Fruit fly (Drosophila melanogaster) whole organism, prepupa: ENCODE measurements around the gene Atx2.

Experiments used
- Blimp-1 ChIP-seq: fragments of 200-800 bp; sonication (Bioruptor generic); optimal IDR thresholded peaks from 3 replicates; lab custom pipeline; 2017; ENCODE audit warnings: missing biosample characterization, missing genetic modification characterization, mild to moderate bottlenecking, moderate library complexity, missing genetic modification reagents
- CG11294 ChIP-seq: fragments of 200-800 bp; sonication (Bioruptor generic); IDR thresholded peaks from 2 replicates; pipeline ENCODE4 v1.3.6; 2022; ENCODE audit warnings: missing biosample characterization, missing genetic modification characterization
- CG11762 ChIP-seq: fragments of 200-800 bp; sonication (Bioruptor generic); optimal IDR thresholded peaks from 3 replicates; lab custom pipeline; 2016; ENCODE audit warnings: missing biosample characterization, missing genetic modification characterization; ENCODE audit not compliant: insufficient read depth
- CG15336 ChIP-seq: fragments of 200-800 bp; sonication (Bioruptor generic); IDR thresholded peaks from 2 replicates; pipeline ENCODE4 v1.3.6; 2022; ENCODE audit warnings: missing biosample characterization, missing genetic modification characterization
- CG1621 ChIP-seq: fragments of 200-800 bp; sonication (Bioruptor generic); optimal IDR thresholded peaks from 3 replicates; lab custom pipeline; 2018; ENCODE audit warnings: missing biosample characterization, mild to moderate bottlenecking, missing genetic modification characterization
- CG31627 ChIP-seq: fragments of 200-800 bp; sonication (Bioruptor generic); optimal IDR thresholded peaks from 3 replicates; lab custom pipeline; 2016; ENCODE audit warnings: missing biosample characterization, missing genetic modification characterization
- CG32006 ChIP-seq: fragments of 200-800 bp; sonication (Bioruptor generic); optimal IDR thresholded peaks from 3 replicates; lab custom pipeline; 2017; ENCODE audit warnings: missing biosample characterization, mild to moderate bottlenecking, missing genetic modification characterization
- CG34406 ChIP-seq: fragments of 200-800 bp; sonication (Bioruptor generic); optimal IDR thresholded peaks from 3 replicates; lab custom pipeline; 2016; ENCODE audit warnings: missing biosample characterization, missing genetic modification characterization
- CG4318 ChIP-seq: fragments of 200-800 bp; sonication (Bioruptor generic); optimal IDR thresholded peaks from 3 replicates; lab custom pipeline; 2017; ENCODE audit warnings: missing biosample characterization, mild to moderate bottlenecking, missing genetic modification characterization
- CG6163 ChIP-seq: fragments of 200-800 bp; sonication (Bioruptor generic); IDR thresholded peaks from 3 replicates; pipeline ENCODE4 v1.3.6; 2022; ENCODE audit warnings: missing biosample characterization, missing genetic modification characterization
- CG6276 ChIP-seq: fragments of 200-800 bp; sonication (Bioruptor generic); optimal IDR thresholded peaks from 2 replicates; lab custom pipeline; 2017; ENCODE audit warnings: missing biosample characterization, mild to moderate bottlenecking, missing genetic modification characterization
- CG6808 ChIP-seq: fragments of 200-800 bp; sonication (Bioruptor generic); optimal IDR thresholded peaks from 3 replicates; lab custom pipeline; 2017; ENCODE audit warnings: missing biosample characterization, missing genetic modification characterization, mild to moderate bottlenecking, moderate library complexity, missing genetic modification reagents
- CG6854 ChIP-seq: fragments of 200-800 bp; sonication (Bioruptor generic); optimal IDR thresholded peaks from 2 replicates; lab custom pipeline; 2017; ENCODE audit warnings: missing biosample characterization, mild to moderate bottlenecking, missing genetic modification characterization
- CG7368 ChIP-seq: fragments of 200-800 bp; sonication (Bioruptor generic); optimal IDR thresholded peaks from 3 replicates; lab custom pipeline; 2016; ENCODE audit warnings: missing biosample characterization, missing genetic modification characterization
- CG8119 ChIP-seq: fragments of 200-800 bp; sonication (Bioruptor generic); IDR thresholded peaks from 3 replicates; pipeline ENCODE4 v1.3.6; 2022; ENCODE audit warnings: missing biosample characterization, missing genetic modification characterization
- CG8319 ChIP-seq: fragments of 200-800 bp; sonication (Bioruptor generic); optimal IDR thresholded peaks from 3 replicates; lab custom pipeline; 2016; ENCODE audit warnings: missing biosample characterization, missing genetic modification characterization
- CG8632 ChIP-seq: fragments of 200-800 bp; sonication (Bioruptor generic); optimal IDR thresholded peaks from 3 replicates; lab custom pipeline; 2016; ENCODE audit warnings: missing biosample characterization, missing genetic modification characterization
- CG9139 ChIP-seq: fragments of 200-800 bp; sonication (Bioruptor generic); optimal IDR thresholded peaks from 3 replicates; lab custom pipeline; 2017; ENCODE audit warnings: missing biosample characterization, mild to moderate bottlenecking, missing genetic modification characterization
- Eip75B ChIP-seq: fragments of 200-800 bp; sonication (Bioruptor generic); optimal IDR thresholded peaks from 3 replicates; lab custom pipeline; 2016; ENCODE audit warnings: missing biosample characterization, missing genetic modification characterization
- Eip78C ChIP-seq: fragments of 200-800 bp; sonication (Bioruptor generic); peaks from one replicate; lab custom pipeline; 2016; ENCODE audit warnings: missing biosample characterization, missing genetic modification characterization
- Eip93F ChIP-seq: fragments of 200-800 bp; sonication (Bioruptor generic); optimal IDR thresholded peaks from 2 replicates; lab custom pipeline; 2016; ENCODE audit warnings: missing biosample characterization, mild to moderate bottlenecking, missing genetic modification characterization
- Ets96B ChIP-seq: fragments of 200-800 bp; optimal IDR thresholded peaks from 2 replicates; lab custom pipeline; 2019; ENCODE audit warnings: missing biosample characterization, mild to moderate bottlenecking, missing genetic modification characterization, moderate library complexity
- Hr38 ChIP-seq: sonication (Bioruptor generic); optimal IDR thresholded peaks from 2 replicates; lab custom pipeline; 2016; ENCODE audit warnings: missing biosample characterization, missing genetic modification characterization
- Hr39 ChIP-seq: fragments of 200-800 bp; sonication (Bioruptor generic); optimal IDR thresholded peaks from 2 replicates; lab custom pipeline; 2016; ENCODE audit warnings: missing biosample characterization, missing genetic modification characterization
- Hr4 ChIP-seq: fragments of 200-800 bp; sonication (Bioruptor generic); optimal IDR thresholded peaks from 3 replicates; lab custom pipeline; 2016; ENCODE audit warnings: missing biosample characterization, missing genetic modification characterization
- Lpt ChIP-seq: fragments of 200-800 bp; sonication (Bioruptor generic); optimal IDR thresholded peaks from 3 replicates; lab custom pipeline; 2016; ENCODE audit warnings: missing biosample characterization, missing genetic modification characterization
- Met ChIP-seq: fragments of 200-800 bp; sonication (Bioruptor generic); optimal IDR thresholded peaks from 3 replicates; lab custom pipeline; 2016; ENCODE audit warnings: missing biosample characterization, missing genetic modification characterization
- OdsH ChIP-seq: fragments of 200-800 bp; sonication (Bioruptor generic); optimal IDR thresholded peaks from 3 replicates; lab custom pipeline; 2016; ENCODE audit warnings: missing biosample characterization, missing genetic modification characterization
- Smox ChIP-seq: fragments of 200-800 bp; sonication (Bioruptor generic); optimal IDR thresholded peaks from 3 replicates; lab custom pipeline; 2016; ENCODE audit warnings: missing biosample characterization, missing genetic modification characterization
- Sox102F ChIP-seq: fragments of 200-800 bp; sonication (Bioruptor generic); optimal IDR thresholded peaks from 2 replicates; lab custom pipeline; 2016; ENCODE audit warnings: missing biosample characterization, mild to moderate bottlenecking, missing genetic modification characterization
- Sox14 ChIP-seq: fragments of 200-800 bp; sonication (Bioruptor generic); optimal IDR thresholded peaks from 3 replicates; lab custom pipeline; 2016; ENCODE audit warnings: missing biosample characterization, missing genetic modification characterization
- Sox15 ChIP-seq: fragments of 200-800 bp; sonication (Bioruptor generic); optimal IDR thresholded peaks from 3 replicates; lab custom pipeline; 2016; ENCODE audit warnings: missing biosample characterization, missing genetic modification characterization
- acj6 ChIP-seq: fragments of 200-800 bp; sonication (Bioruptor generic); optimal IDR thresholded peaks from 3 replicates; lab custom pipeline; 2016; ENCODE audit warnings: missing biosample characterization, missing genetic modification characterization
- cyc ChIP-seq: fragments of 200-800 bp; sonication (Bioruptor generic); optimal IDR thresholded peaks from 3 replicates; lab custom pipeline; 2016; ENCODE audit warnings: missing biosample characterization, missing genetic modification characterization
- dac ChIP-seq: fragments of 200-800 bp; sonication (Bioruptor generic); optimal IDR thresholded peaks from 2 replicates; lab custom pipeline; 2017; ENCODE audit warnings: missing biosample characterization, mild to moderate bottlenecking, missing genetic modification characterization
- dsx ChIP-seq: fragments of 200-800 bp; optimal IDR thresholded peaks from 3 replicates; lab custom pipeline; 2019; ENCODE audit warnings: missing biosample characterization, mild to moderate bottlenecking, missing genetic modification characterization, moderate library complexity; ENCODE audit not compliant: poor library complexity, severe bottlenecking
- esn ChIP-seq: fragments of 200-800 bp; sonication (Bioruptor generic); optimal IDR thresholded peaks from 2 replicates; lab custom pipeline; 2016; ENCODE audit warnings: missing biosample characterization, mild to moderate bottlenecking, missing genetic modification characterization, moderate library complexity
- fd85E ChIP-seq: fragments of 200-800 bp; sonication (Bioruptor generic); optimal IDR thresholded peaks from 3 replicates; lab custom pipeline; 2016; ENCODE audit warnings: missing biosample characterization, missing genetic modification characterization
- fkh ChIP-seq: fragments of 200-800 bp; sonication (Bioruptor generic); optimal IDR thresholded peaks from 3 replicates; lab custom pipeline; 2017; ENCODE audit warnings: missing biosample characterization, mild to moderate bottlenecking, missing genetic modification characterization, moderate library complexity
- net ChIP-seq: fragments of 200-800 bp; sonication (Bioruptor generic); optimal IDR thresholded peaks from 3 replicates; lab custom pipeline; 2016; ENCODE audit warnings: missing biosample characterization, missing genetic modification characterization
- pdm3 ChIP-seq: fragments of 200-800 bp; sonication (Bioruptor generic); optimal IDR thresholded peaks from 3 replicates; lab custom pipeline; 2016; ENCODE audit warnings: missing biosample characterization, missing genetic modification characterization
- salr ChIP-seq, 2 experiments: fragments of 200-800 bp; sonication (Bioruptor generic); optimal IDR thresholded peaks; 3 replicates each; lab custom pipeline; 2016 to 2018; ENCODE audit warnings: missing biosample characterization in 2 of 2, missing genetic modification characterization in 2 of 2, mild to moderate bottlenecking in 1 of 2
- ss ChIP-seq, 2 experiments: fragments of 200-800 bp; sonication (Bioruptor generic); optimal IDR thresholded peaks; 2 replicates in 1 of 2; 3 replicates in 1 of 2; lab custom pipeline; 2017 to 2018; ENCODE audit warnings: mild to moderate bottlenecking in 2 of 2, missing biosample characterization in 2 of 2, missing genetic modification characterization in 2 of 2, moderate library complexity in 1 of 2
- svp ChIP-seq: fragments of 200-800 bp; sonication (Bioruptor generic); peaks from one replicate; lab custom pipeline; 2016; ENCODE audit warnings: missing biosample characterization, missing genetic modification characterization
- topi ChIP-seq: fragments of 200-800 bp; sonication (Bioruptor generic); optimal IDR thresholded peaks from 3 replicates; lab custom pipeline; 2016; ENCODE audit warnings: missing biosample characterization, missing genetic modification characterization
- vri ChIP-seq: fragments of 200-800 bp; sonication (Bioruptor generic); optimal IDR thresholded peaks from 3 replicates; lab custom pipeline; 2016; ENCODE audit warnings: missing biosample characterization, mild to moderate bottlenecking, missing genetic modification characterization

The Atx2 gene

DNA sequence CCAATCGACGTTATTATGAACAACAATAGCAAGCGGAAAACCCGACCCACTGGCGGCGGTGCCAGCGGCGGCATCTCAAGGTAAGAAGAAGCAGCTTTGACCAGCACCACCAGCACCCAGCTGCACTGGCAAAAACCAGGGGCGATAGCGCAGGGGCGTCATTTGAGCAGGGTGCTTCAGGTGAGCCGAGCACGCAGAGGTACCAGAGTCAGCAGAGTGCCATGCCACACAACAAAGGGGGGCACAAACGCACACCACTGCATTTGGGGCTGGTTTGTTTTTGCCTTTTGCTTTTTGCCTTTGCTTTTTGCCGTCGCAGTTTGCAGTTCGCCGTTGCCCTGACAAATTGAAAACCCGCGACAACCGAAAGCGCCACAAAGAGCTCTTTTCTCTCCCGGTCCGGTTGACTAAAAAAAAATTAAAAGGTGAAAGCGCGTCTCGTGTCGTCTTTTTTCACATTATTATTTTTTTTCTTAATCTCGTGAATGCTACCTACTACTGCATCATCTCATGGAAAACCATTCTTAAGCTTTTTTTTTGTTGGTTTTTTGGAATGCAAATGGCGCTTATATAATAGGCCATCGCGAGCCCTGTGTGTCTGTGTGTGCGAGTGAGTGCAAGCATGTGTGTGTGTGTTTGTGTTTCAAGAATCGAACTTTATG lies 1.0 kb downstream of the Atx2 start (continued):
- TF ChIP-seq Hr38 (GFP tag; lab: Kevin White, UChicago) = no peak
- peak; percentile 79 for TF ChIP-seq svp (GFP tag; lab: Kevin White, UChicago)
- TF ChIP-seq Hr39 (GFP tag; lab: Kevin White, UChicago) = no peak
- TF ChIP-seq, all 60 proteins: peak for 28

DNA sequence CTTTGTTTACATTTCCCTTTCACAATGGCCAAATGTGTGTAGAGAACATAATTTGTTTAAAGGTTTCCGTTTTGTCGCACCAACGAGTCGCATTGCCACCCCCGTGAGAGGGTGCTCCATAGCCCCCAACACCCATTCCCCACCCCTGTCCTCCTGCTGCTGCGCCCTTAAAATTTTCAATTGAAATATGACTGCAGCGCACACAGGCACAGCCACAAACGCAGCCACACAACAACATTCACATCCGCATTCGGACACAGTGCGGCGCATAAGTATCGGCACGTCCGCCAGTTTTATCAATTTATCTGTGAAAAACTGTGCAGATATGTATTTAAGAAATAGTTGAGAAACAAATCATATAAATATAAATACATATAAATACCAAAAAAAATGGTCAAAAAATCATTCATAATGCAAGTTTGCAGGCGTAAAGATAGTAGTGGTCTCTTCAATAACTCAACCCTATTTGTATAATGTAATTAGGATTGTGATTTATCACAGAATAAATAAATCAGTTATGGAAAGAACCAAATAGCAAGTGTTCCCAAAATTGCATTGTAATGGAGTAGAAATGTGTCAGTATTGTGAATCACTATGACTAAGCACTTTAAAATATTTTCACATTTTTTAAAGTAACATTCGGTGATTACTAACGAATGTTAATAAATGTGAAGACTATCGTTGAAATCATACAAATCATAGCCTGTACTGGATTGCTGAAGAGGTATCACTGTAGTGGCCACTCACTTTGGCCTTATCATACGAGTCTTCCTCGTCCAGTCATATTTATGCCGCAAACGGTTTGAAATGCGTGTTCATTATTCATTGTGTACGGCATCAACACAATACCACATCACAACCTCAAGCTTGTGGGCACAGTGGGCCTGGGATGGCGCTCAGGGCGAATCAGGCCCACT lies 1.8 kb downstream of the Atx2 start:
- TF ChIP-seq vri (GFP tag; lab: Kevin White, UChicago) = no peak
- peak; percentile 26 for TF ChIP-seq Lpt (GFP tag; lab: Kevin White, UChicago)
- no peak for TF ChIP-seq cyc
- TF ChIP-seq CG6276 (GFP tag; lab: Kevin White, UChicago) = peak; percentile 31
- peak; percentile 25 for TF ChIP-seq Eip93F (GFP tag; lab: Kevin White, UChicago)
- TF ChIP-seq pdm3 (GFP tag; lab: Kevin White, UChicago) = peak; percentile 42
- TF ChIP-seq CG1621 (tag; lab: Kevin White, UChicago) = no peak
- no peak for TF ChIP-seq Sox15
- peak; percentile 43 for TF ChIP-seq OdsH (GFP tag; lab: Kevin White, UChicago)
- no peak for TF ChIP-seq fd85E (GFP tag; lab: Kevin White, UChicago)
- TF ChIP-seq CG7368 (GFP tag; lab: Kevin White, UChicago) = peak; percentile 10
- peak; percentile 49 for TF ChIP-seq Smox (GFP tag; lab: Kevin White, UChicago)
- TF ChIP-seq Sox102F (GFP tag; lab: Kevin White, UChicago) = peak; percentile 34
- no peak for TF ChIP-seq Ets96B (tag; lab: Kevin White, UChicago)
- no peak for TF ChIP-seq CG15336 (GFP tag; lab: Robert Waterston, UW)
- TF ChIP-seq Eip75B (GFP tag; lab: Kevin White, UChicago) = no peak
- TF ChIP-seq Hr38 (GFP tag; lab: Kevin White, UChicago) = no peak
- TF ChIP-seq Blimp-1 (GFP tag; lab: Kevin White, UChicago) = no peak
- peak; percentile 44 for TF ChIP-seq Met (GFP tag; lab: Kevin White, UChicago)
- TF ChIP-seq esn (GFP tag; lab: Kevin White, UChicago) = peak; percentile 66
- peak; percentile 61 for TF ChIP-seq CG32006 (GFP tag; lab: Kevin White, UChicago)
- TF ChIP-seq CG6808 (GFP tag; lab: Kevin White, UChicago) = no peak
- TF ChIP-seq CG8632 = peak; percentile 22
- no peak for TF ChIP-seq ss (GFP tag; optimal IDR thresholded peaks at IDR 0.05; lab: Kevin White, UChicago)
- TF ChIP-seq CG8119 (GFP tag; lab: Robert Waterston, UW) = 0 out of 3 replicates have a peak, but pooled peaks have one; percentile 12
- peak; percentile 43 for TF ChIP-seq Sox14 (GFP tag; lab: Kevin White, UChicago)
- TF ChIP-seq CG6163 (GFP tag; lab: Robert Waterston, UW) = peak; percentile 58; the same call in 2 of the 3 replicates
- peak; percentile 45 for TF ChIP-seq dac (GFP tag; lab: Kevin White, UChicago)
- TF ChIP-seq CG8319 (GFP tag; lab: Kevin White, UChicago) = no peak
- peak; percentile 27 for TF ChIP-seq CG11762 (GFP tag; lab: Kevin White, UChicago)
- peak; percentile 52 for TF ChIP-seq Hr4 (GFP tag; lab: Kevin White, UChicago)
- no peak for TF ChIP-seq dsx (GFP tag; lab: Kevin White, UChicago)
- TF ChIP-seq acj6 (GFP tag; lab: Kevin White, UChicago) = no peak
- no peak for TF ChIP-seq net (GFP tag; lab: Kevin White, UChicago)
- no peak for TF ChIP-seq CG6854 (GFP tag; lab: Kevin White, UChicago)
- peak; percentile 38 for TF ChIP-seq topi (GFP tag; lab: Kevin White, UChicago)
- peak in 1 of 2 experiments; percentile 55 for TF ChIP-seq salr (GFP tag; optimal IDR thresholded peaks at IDR 0.05; lab: Kevin White, UChicago)
- TF ChIP-seq CG31627 (GFP tag; lab: Kevin White, UChicago) = peak; percentile 41
- TF ChIP-seq CG34406 = peak; percentile 44
- peak; percentile 25 for TF ChIP-seq CG4318
- TF ChIP-seq fkh = peak; percentile 43
- TF ChIP-seq CG11294 (GFP tag; lab: Robert Waterston, UW) = peak; percentile 28; the same call in 1 of the 2 replicates
- no peak for TF ChIP-seq CG9139 (GFP tag; lab: Kevin White, UChicago)
- peak; percentile 83 for TF ChIP-seq Eip78C (GFP tag; lab: Kevin White, UChicago)
